Fruit fly (Drosophila melanogaster): ENCODE measurements around the gene Hpd.

Gene Hpd

DNA sequence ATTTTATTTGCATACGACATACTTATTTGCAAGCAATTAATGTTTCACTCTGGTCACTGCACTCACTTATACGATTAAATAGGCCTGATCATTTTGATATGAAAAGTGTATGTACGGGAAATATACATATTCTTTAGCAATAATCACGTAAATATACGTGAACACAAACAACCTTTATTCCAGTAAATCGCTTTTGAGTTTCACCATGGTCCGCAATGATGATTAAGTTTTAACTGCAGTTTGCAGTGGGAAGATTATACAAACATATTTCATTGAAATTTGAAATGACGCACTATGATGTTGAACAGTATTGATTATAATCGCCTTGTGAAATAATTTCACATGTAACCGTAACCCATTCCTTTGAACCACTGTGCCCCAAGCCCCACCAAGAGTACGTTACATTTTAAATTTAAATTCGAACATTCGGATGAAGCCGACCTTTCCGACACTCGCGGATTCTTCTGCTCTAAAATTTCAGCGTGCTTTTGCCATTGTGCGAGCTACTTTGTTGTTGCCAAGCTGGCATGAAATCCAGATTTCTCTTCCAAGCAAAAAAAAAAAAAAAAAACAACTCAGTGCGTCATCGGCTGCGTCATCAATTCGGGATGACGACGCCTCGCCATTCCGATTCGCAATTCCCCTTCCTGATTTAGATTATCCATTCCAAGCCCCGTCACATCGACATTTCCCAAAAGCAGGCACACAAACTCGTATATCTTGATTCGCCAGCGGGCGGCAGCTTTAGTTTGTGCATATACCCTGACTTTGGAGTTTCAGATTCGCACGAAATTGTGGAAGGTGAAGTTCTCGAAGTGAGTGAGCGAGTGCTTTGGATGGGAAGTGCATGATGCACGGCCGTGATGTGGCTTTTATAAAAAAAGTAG is 35.9 kb downstream of the Hpd start:
- TF ChIP-seq CG14655 (GFP tag; optimal IDR thresholded peaks at IDR 0.05) (peak; percentile 68), rn (GFP tag; IDR thresholded peaks at IDR 0.05) (no peak), CG9948 (tag; optimal IDR thresholded peaks at IDR 0.05) (peak; percentile 67), gl (tag; optimal IDR thresholded peaks at IDR 0.05) (peak; percentile 26), D1 (tag; optimal IDR thresholded peaks at IDR 0.05) (peak; percentile 31), EcR (GFP tag; optimal IDR thresholded peaks at IDR 0.05) (peak; percentile 64), CG17806 (tag; optimal IDR thresholded peaks at IDR 0.05) (peak; percentile 52), fd96Ca (GFP tag; IDR thresholded peaks at IDR 0.05) (no peak), CG12605 (GFP tag; IDR thresholded peaks at IDR 0.05) (no peak), CG8159 (tag; optimal IDR thresholded peaks at IDR 0.05) (peak; percentile 77), CG13204 (GFP tag; optimal IDR thresholded peaks at IDR 0.05) (peak; percentile 20), CG15710 (tag; optimal IDR thresholded peaks at IDR 0.05) (peak; percentile 69), CG8301 (tag; optimal IDR thresholded peaks at IDR 0.05) (peak; percentile 58), CG10348 (GFP tag; IDR thresholded peaks at IDR 0.05) (no peak), CG4496 (GFP tag; IDR thresholded peaks at IDR 0.05) (peak; percentile 32; the same call in 2 of the 3 replicates), CG34367 (tag; optimal IDR thresholded peaks at IDR 0.05) (peak; percentile 57), CG32121 (GFP tag; IDR thresholded peaks at IDR 0.05) (no peak), Ets98B (GFP tag; IDR thresholded peaks at IDR 0.05) (no peak), Pif1A (GFP tag; optimal IDR thresholded peaks at IDR 0.05) (peak; percentile 64), Pif1B (GFP tag; optimal IDR thresholded peaks at IDR 0.05) (peak; percentile 40), Snoo (tag; optimal IDR thresholded peaks at IDR 0.05) (peak; percentile 75)

dm6 chr3L:20402665-20403492 is 36.8 kb downstream of the Hpd start:
- TF ChIP-seq Pif1A (GFP tag; optimal IDR thresholded peaks at IDR 0.05) = peak; percentile 54
- peak; percentile 20 for TF ChIP-seq D1 (tag; optimal IDR thresholded peaks at IDR 0.05)
- no peak for TF ChIP-seq fd96Ca (GFP tag; IDR thresholded peaks at IDR 0.05)
- TF ChIP-seq CG9948 (tag; optimal IDR thresholded peaks at IDR 0.05) = peak; percentile 80
- TF ChIP-seq CG17806 (tag; optimal IDR thresholded peaks at IDR 0.05) = peak; percentile 74
- no peak for TF ChIP-seq CG32121 (GFP tag; IDR thresholded peaks at IDR 0.05)
- peak; percentile 90 for TF ChIP-seq CG8159 (tag; optimal IDR thresholded peaks at IDR 0.05)
- peak; percentile 12 for TF ChIP-seq CG13204 (GFP tag; optimal IDR thresholded peaks at IDR 0.05)
- no peak for TF ChIP-seq EcR (GFP tag; optimal IDR thresholded peaks at IDR 0.05)
- no peak for TF ChIP-seq rn (GFP tag; IDR thresholded peaks at IDR 0.05)
- no peak for TF ChIP-seq Ets98B (GFP tag; IDR thresholded peaks at IDR 0.05)
- peak; percentile 54 for TF ChIP-seq Pif1B (GFP tag; optimal IDR thresholded peaks at IDR 0.05)
- no peak for TF ChIP-seq CG8301 (tag; optimal IDR thresholded peaks at IDR 0.05)
- no peak for TF ChIP-seq CG14655 (GFP tag; optimal IDR thresholded peaks at IDR 0.05)
- no peak for TF ChIP-seq CG12605 (GFP tag; IDR thresholded peaks at IDR 0.05)
- no peak for TF ChIP-seq CG4496 (GFP tag; IDR thresholded peaks at IDR 0.05)
- TF ChIP-seq Snoo (tag; optimal IDR thresholded peaks at IDR 0.05) = peak; percentile 34
- no peak for TF ChIP-seq CG10348 (GFP tag; IDR thresholded peaks at IDR 0.05)
- peak; percentile 76 for TF ChIP-seq gl (tag; optimal IDR thresholded peaks at IDR 0.05)
- peak; percentile 79 for TF ChIP-seq CG34367 (tag; optimal IDR thresholded peaks at IDR 0.05)
- peak; percentile 84 for TF ChIP-seq CG15710 (tag; optimal IDR thresholded peaks at IDR 0.05)

DNA sequence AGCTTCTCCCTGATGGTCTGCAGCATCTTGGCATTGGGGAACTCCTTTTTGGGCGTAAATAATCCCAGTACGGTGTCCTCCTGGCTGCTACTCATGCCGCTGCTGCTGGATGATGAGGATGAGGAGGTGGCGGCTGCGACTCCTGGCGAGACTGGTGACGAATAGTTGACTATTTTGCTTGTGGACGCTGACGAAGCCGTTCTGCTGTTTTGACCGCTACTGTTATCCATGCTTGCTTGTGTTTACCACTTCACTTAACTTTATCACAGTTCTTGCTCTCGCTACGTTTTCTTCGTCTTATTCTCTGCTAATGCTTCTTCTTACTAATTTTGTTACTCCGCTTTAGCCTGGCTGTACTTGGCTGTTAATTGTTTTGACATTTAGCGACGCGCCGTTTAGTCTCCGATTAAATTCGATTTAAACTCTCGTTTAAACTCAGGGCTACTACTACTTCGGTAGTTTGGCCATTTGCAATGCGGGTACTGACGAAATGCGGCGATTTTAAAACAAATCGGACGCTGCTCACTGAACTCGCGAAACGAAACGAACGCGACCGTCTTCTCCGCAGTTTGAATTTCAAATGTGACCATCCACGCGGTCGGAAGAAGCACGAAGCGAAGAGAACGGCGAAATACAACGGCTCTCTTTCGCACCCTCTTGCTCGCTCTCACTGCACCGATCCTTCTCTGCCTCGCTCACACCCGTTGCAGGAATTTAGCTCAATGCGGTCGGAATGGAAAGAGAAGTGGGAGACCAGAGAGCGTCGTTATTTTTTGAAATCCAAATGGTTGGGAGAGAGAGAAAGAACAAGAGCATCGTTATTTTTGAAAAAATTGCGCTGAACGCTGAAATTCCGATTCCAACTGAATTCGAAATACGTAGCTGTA is 38.4 kb downstream of the Hpd start, which contains the start of gene trbl:
TSS of gene trbl (minus strand) at position 584 of the 887 bp plus-strand sequence.
- peak; percentile 42; the same call in 1 of the 2 replicates for TF ChIP-seq Ets98B (GFP tag; IDR thresholded peaks at IDR 0.05)
- TF ChIP-seq CG8159 (tag; optimal IDR thresholded peaks at IDR 0.05) = no peak
- peak; percentile 4 for TF ChIP-seq Pif1B (GFP tag; optimal IDR thresholded peaks at IDR 0.05)
- no peak for TF ChIP-seq CG15710 (tag; optimal IDR thresholded peaks at IDR 0.05)
- no peak for TF ChIP-seq CG9948 (tag; optimal IDR thresholded peaks at IDR 0.05)
- peak; percentile 25 for TF ChIP-seq Snoo (tag; optimal IDR thresholded peaks at IDR 0.05)
- no peak for TF ChIP-seq CG8301 (tag; optimal IDR thresholded peaks at IDR 0.05)
- TF ChIP-seq EcR (GFP tag; optimal IDR thresholded peaks at IDR 0.05) = peak; percentile 52
- TF ChIP-seq CG32121 (GFP tag; IDR thresholded peaks at IDR 0.05) = peak; percentile 31; the same call in 1 of the 2 replicates
- TF ChIP-seq CG13204 (GFP tag; optimal IDR thresholded peaks at IDR 0.05) = peak; percentile 28
- TF ChIP-seq CG17806 (tag; optimal IDR thresholded peaks at IDR 0.05) = no peak
- peak; percentile 29; the same call in 1 of the 3 replicates for TF ChIP-seq fd96Ca (GFP tag; IDR thresholded peaks at IDR 0.05)
- TF ChIP-seq CG34367 (tag; optimal IDR thresholded peaks at IDR 0.05) = no peak
- no peak for TF ChIP-seq rn (GFP tag; IDR thresholded peaks at IDR 0.05)
- no peak for TF ChIP-seq CG14655 (GFP tag; optimal IDR thresholded peaks at IDR 0.05)
- TF ChIP-seq CG10348 (GFP tag; IDR thresholded peaks at IDR 0.05) = no peak
- no peak for TF ChIP-seq Pif1A (GFP tag; optimal IDR thresholded peaks at IDR 0.05)
- no peak for TF ChIP-seq D1 (tag; optimal IDR thresholded peaks at IDR 0.05)
- peak; percentile 59 for TF ChIP-seq CG12605 (GFP tag; IDR thresholded peaks at IDR 0.05)
- TF ChIP-seq gl (tag; optimal IDR thresholded peaks at IDR 0.05) = no peak
- TF ChIP-seq CG4496 (GFP tag; IDR thresholded peaks at IDR 0.05) = peak; percentile 74; the same call in 2 of the 3 replicates

dm6 chr3L:20400515-20400914 is 39.2 kb downstream of the Hpd start:
- TF ChIP-seq EcR (GFP tag; optimal IDR thresholded peaks at IDR 0.05) (no peak), CG4496 (GFP tag; IDR thresholded peaks at IDR 0.05) (0 out of 3 replicates have a peak, but pooled peaks have one; percentile 13), CG12605 (GFP tag; IDR thresholded peaks at IDR 0.05) (no peak)
